Fruit fly (Drosophila melanogaster) whole organism, embryonic: ENCODE measurements around the gene Ccp84Ac.

ENCODE experiments used
- ATbp ChIP-seq: fragments of 200-800 bp; sonication (Bioruptor generic); optimal IDR thresholded peaks from 2 replicates; lab custom pipeline; 2017; ENCODE audit warnings: missing biosample characterization, mild to moderate bottlenecking, missing genetic modification characterization, missing genetic modification reagents
- Aef1 ChIP-seq: fragments of 200-800 bp; sonication (Bioruptor generic); IDR thresholded peaks from 3 replicates; pipeline ENCODE4 v1.3.6; 2022; ENCODE audit warnings: missing biosample characterization, missing genetic modification characterization
- Asciz ChIP-seq: fragments of 200-800 bp; sonication (Bioruptor generic); optimal IDR thresholded peaks from 2 replicates; lab custom pipeline; 2017; ENCODE audit warnings: missing biosample characterization, mild to moderate bottlenecking, missing genetic modification characterization, missing genetic modification reagents
- Bdp1 ChIP-seq: fragments of 200-800 bp; sonication (Bioruptor generic); optimal IDR thresholded peaks from 3 replicates; lab custom pipeline; 2016; ENCODE audit warnings: missing biosample characterization, missing genetic modification characterization
- CG10431 ChIP-seq: fragments of 200-800 bp; sonication (Bioruptor generic); optimal IDR thresholded peaks from 3 replicates; lab custom pipeline; 2018; ENCODE audit warnings: missing biosample characterization, mild to moderate bottlenecking, missing genetic modification characterization
- CG10543 ChIP-seq: fragments of 200-800 bp; sonication (Bioruptor generic); optimal IDR thresholded peaks from 3 replicates; lab custom pipeline; 2017; ENCODE audit warnings: missing biosample characterization, mild to moderate bottlenecking, missing genetic modification characterization, moderate library complexity
- CG11093 ChIP-seq: fragments of 200-800 bp; sonication (Bioruptor generic); IDR thresholded peaks from 3 replicates; pipeline ENCODE4 v1.3.6; 2022; ENCODE audit warnings: missing biosample characterization, missing genetic modification characterization
- CG11398 ChIP-seq: fragments of 200-800 bp; sonication (Bioruptor generic); optimal IDR thresholded peaks from 2 replicates; lab custom pipeline; 2016; ENCODE audit warnings: missing biosample characterization, missing genetic modification characterization
- CG11504 ChIP-seq: fragments of 200-800 bp; sonication (Bioruptor generic); optimal IDR thresholded peaks from 3 replicates; lab custom pipeline; 2019; ENCODE audit warnings: missing biosample characterization, mild to moderate bottlenecking, missing genetic modification characterization, moderate library complexity
- CG13424 ChIP-seq: fragments of 200-800 bp; sonication (Bioruptor generic); optimal IDR thresholded peaks from 2 replicates; lab custom pipeline; 2019; ENCODE audit warnings: missing biosample characterization, mild to moderate bottlenecking, missing genetic modification characterization, moderate library complexity
- CG13775 ChIP-seq: fragments of 200-800 bp; sonication (Bioruptor generic); optimal IDR thresholded peaks from 3 replicates; lab custom pipeline; 2017; ENCODE audit warnings: missing biosample characterization, mild to moderate bottlenecking, missing genetic modification characterization
- CG1602 ChIP-seq: fragments of 200-800 bp; sonication (Bioruptor generic); optimal IDR thresholded peaks from 3 replicates; lab custom pipeline; 2016; ENCODE audit warnings: missing biosample characterization, missing genetic modification characterization
- CG18011 ChIP-seq: fragments of 200-800 bp; sonication (Bioruptor generic); optimal IDR thresholded peaks from 2 replicates; lab custom pipeline; 2017; ENCODE audit warnings: missing biosample characterization, missing genetic modification characterization, mild to moderate bottlenecking, moderate library complexity, missing genotype
- CG18262 ChIP-seq: fragments of 200-800 bp; optimal IDR thresholded peaks from 3 replicates; lab custom pipeline; 2019; ENCODE audit warnings: missing biosample characterization, mild to moderate bottlenecking, missing genetic modification characterization, moderate library complexity
- CG2678 ChIP-seq: fragments of 200-800 bp; sonication (Bioruptor generic); optimal IDR thresholded peaks from 3 replicates; lab custom pipeline; 2019; ENCODE audit warnings: missing biosample characterization, mild to moderate bottlenecking, missing genetic modification characterization, moderate library complexity
- CG31365 ChIP-seq: fragments of 200-800 bp; sonication (Bioruptor generic); optimal IDR thresholded peaks from 2 replicates; lab custom pipeline; 2018; ENCODE audit warnings: missing biosample characterization, mild to moderate bottlenecking, missing genetic modification characterization
- CG42726 ChIP-seq: fragments of 200-800 bp; sonication (Bioruptor generic); IDR thresholded peaks from 2 replicates; pipeline ENCODE4 v1.3.6; 2022; ENCODE audit warnings: missing biosample characterization, missing genetic modification characterization; ENCODE audit not compliant: partially characterized antibody
- CG4854 ChIP-seq: fragments of 200-800 bp; sonication (Bioruptor generic); optimal IDR thresholded peaks from 2 replicates; lab custom pipeline; 2016; ENCODE audit warnings: missing biosample characterization, missing genetic modification characterization, inconsistent platforms
- CG6683 ChIP-seq: fragments of 200-800 bp; sonication (Bioruptor generic); optimal IDR thresholded peaks from 2 replicates; lab custom pipeline; 2017; ENCODE audit warnings: missing biosample characterization, mild to moderate bottlenecking, missing genetic modification characterization, missing genetic modification reagents
- CG6854 ChIP-seq: fragments of 200-800 bp; sonication (Bioruptor generic); optimal IDR thresholded peaks from 3 replicates; lab custom pipeline; 2017; ENCODE audit warnings: missing biosample characterization, mild to moderate bottlenecking, missing genetic modification characterization
- CG7987 ChIP-seq: fragments of 200-800 bp; sonication (Bioruptor generic); optimal IDR thresholded peaks from 2 replicates; lab custom pipeline; 2018; ENCODE audit warnings: missing biosample characterization, mild to moderate bottlenecking, missing genetic modification characterization, moderate library complexity
- CG8765 ChIP-seq: fragments of 200-800 bp; sonication (Bioruptor generic); IDR thresholded peaks from 2 replicates; pipeline ENCODE4 v1.3.6; 2022; ENCODE audit warnings: missing biosample characterization, missing genetic modification characterization
- CTCF ChIP-seq: fragments of 200-800 bp; sonication (Bioruptor generic); optimal IDR thresholded peaks from 2 replicates; lab custom pipeline; 2017; ENCODE audit warnings: missing biosample characterization, mild to moderate bottlenecking, missing genetic modification characterization, moderate library complexity
- Chrac-16 ChIP-seq: fragments of 200-800 bp; sonication (Bioruptor generic); optimal IDR thresholded peaks from 3 replicates; lab custom pipeline; 2016; ENCODE audit warnings: missing biosample characterization, missing genetic modification characterization
- CkIIα-i1 ChIP-seq: fragments of 200-800 bp; sonication (Bioruptor generic); IDR thresholded peaks from 2 replicates; pipeline ENCODE4 v1.3.6; 2022; ENCODE audit warnings: missing biosample characterization, missing genetic modification characterization
- CoRest ChIP-seq: fragments of 200-800 bp; sonication (Bioruptor generic); optimal IDR thresholded peaks from 3 replicates; lab custom pipeline; 2018; ENCODE audit warnings: missing biosample characterization, mild to moderate bottlenecking, missing genetic modification characterization, moderate library complexity
- CrebB ChIP-seq: fragments of 200-800 bp; sonication (Bioruptor generic); optimal IDR thresholded peaks from 3 replicates; lab custom pipeline; 2018; ENCODE audit warnings: missing biosample characterization, mild to moderate bottlenecking, missing genetic modification characterization
- Fer2 ChIP-seq: fragments of 200-800 bp; sonication (Bioruptor generic); optimal IDR thresholded peaks from 2 replicates; lab custom pipeline; 2018; ENCODE audit warnings: missing biosample characterization, mild to moderate bottlenecking, missing genetic modification characterization, moderate library complexity
- Mrtf ChIP-seq: fragments of 200-800 bp; sonication (Bioruptor generic); IDR thresholded peaks from 3 replicates; pipeline ENCODE4 v1.3.6; 2022; ENCODE audit warnings: missing biosample characterization, missing genetic modification characterization
- NfI ChIP-seq: fragments of 200-800 bp; sonication (Bioruptor generic); optimal IDR thresholded peaks from 3 replicates; lab custom pipeline; 2018; ENCODE audit warnings: missing biosample characterization, mild to moderate bottlenecking, missing genetic modification characterization, moderate library complexity
- Oaz ChIP-seq: fragments of 200-800 bp; sonication (Bioruptor generic); IDR thresholded peaks from 2 replicates; pipeline ENCODE4 v1.3.6; 2022; ENCODE audit warnings: missing biosample characterization, missing genetic modification characterization
- Ptx1 ChIP-seq: fragments of 200-800 bp; sonication (Bioruptor generic); IDR thresholded peaks from 2 replicates; pipeline ENCODE4 v1.3.6; 2022; ENCODE audit warnings: missing biosample characterization, missing genetic modification characterization
- Stat92E ChIP-seq, 3 experiments: fragments of >200 bp in 2 of 3; fragments of 200-800 bp in 1 of 3; sonication (Bioruptor generic) in 1 of 3; optimal IDR thresholded peaks; 2 replicates each; lab custom pipeline; 2017 to 2019; ENCODE audit warnings: missing biosample characterization in 3 of 3, missing genetic modification characterization in 3 of 3, mild to moderate bottlenecking in 1 of 3, moderate library complexity in 1 of 3
- Taf1 ChIP-seq: fragments of 200-800 bp; sonication (Bioruptor generic); IDR thresholded peaks from 2 replicates; pipeline ENCODE4 v1.3.6; 2022; ENCODE audit warnings: missing biosample characterization, missing genetic modification characterization
- Trl ChIP-seq, 3 experiments: fragments of >200 bp in 2 of 3; fragments of 200-800 bp in 1 of 3; sonication (Bioruptor generic) in 1 of 3; optimal IDR thresholded peaks; 2 replicates in 1 of 3; 3 replicates in 2 of 3; lab custom pipeline; 2016 to 2017; ENCODE audit warnings: missing biosample characterization in 1 of 3, missing genetic modification characterization in 1 of 3
- YL-1 ChIP-seq: fragments of 200-800 bp; sonication (Bioruptor generic); optimal IDR thresholded peaks from 3 replicates; lab custom pipeline; 2017; ENCODE audit warnings: missing biosample characterization, mild to moderate bottlenecking, missing genetic modification characterization
- ash1 ChIP-seq: fragments of 200-800 bp; sonication (Bioruptor generic); optimal IDR thresholded peaks from 2 replicates; lab custom pipeline; 2018; ENCODE audit warnings: missing biosample characterization, mild to moderate bottlenecking, missing genetic modification characterization
- chn ChIP-seq: fragments of 200-800 bp; sonication (Bioruptor generic); optimal IDR thresholded peaks from 2 replicates; lab custom pipeline; 2016; ENCODE audit warnings: missing biosample characterization, missing genetic modification characterization
- dysf ChIP-seq: fragments of 200-800 bp; sonication (Bioruptor generic); IDR thresholded peaks from 3 replicates; pipeline ENCODE4 v1.3.6; 2022; ENCODE audit warnings: missing biosample characterization, missing genetic modification characterization
- ftz-f1 ChIP-seq: fragments of 200-800 bp; sonication (Bioruptor generic); optimal IDR thresholded peaks from 2 replicates; lab custom pipeline; 2016; ENCODE audit warnings: missing biosample characterization, missing genetic modification characterization
- gcm ChIP-seq: fragments of 200-800 bp; sonication (Bioruptor generic); optimal IDR thresholded peaks from 2 replicates; lab custom pipeline; 2019; ENCODE audit warnings: missing biosample characterization, mild to moderate bottlenecking, missing genetic modification characterization, moderate library complexity
- gem ChIP-seq: fragments of 200-800 bp; sonication (Bioruptor generic); optimal IDR thresholded peaks from 2 replicates; lab custom pipeline; 2019; ENCODE audit warnings: missing biosample characterization, mild to moderate bottlenecking, missing genetic modification characterization, moderate library complexity
- grau ChIP-seq: fragments of 200-800 bp; optimal IDR thresholded peaks from 3 replicates; lab custom pipeline; 2019; ENCODE audit warnings: missing biosample characterization, mild to moderate bottlenecking, missing genetic modification characterization, moderate library complexity
- her ChIP-seq: fragments of 200-800 bp; sonication (Bioruptor generic); optimal IDR thresholded peaks from 2 replicates; lab custom pipeline; 2016; ENCODE audit warnings: missing biosample characterization, missing genetic modification characterization
- otp ChIP-seq: fragments of 200-800 bp; sonication (Bioruptor generic); IDR thresholded peaks from 3 replicates; pipeline ENCODE4, ENCODE4 v1.3.6; 2022; ENCODE audit warnings: missing biosample characterization, missing genetic modification characterization
- peb ChIP-seq: fragments of 200-800 bp; sonication (Bioruptor generic); IDR thresholded peaks from 2 replicates; pipeline ENCODE4 v1.3.6; 2022; ENCODE audit warnings: missing biosample characterization, missing genetic modification characterization
- pita ChIP-seq: fragments of 200-800 bp; sonication (Bioruptor generic); optimal IDR thresholded peaks from 2 replicates; lab custom pipeline; 2017; ENCODE audit warnings: missing biosample characterization, mild to moderate bottlenecking, missing genetic modification characterization
- salm ChIP-seq: fragments of 200-800 bp; sonication (Bioruptor generic); optimal IDR thresholded peaks from 2 replicates; lab custom pipeline; 2018; ENCODE audit warnings: missing biosample characterization, mild to moderate bottlenecking, missing genetic modification characterization
- unc-4 ChIP-seq: fragments of 200-800 bp; sonication (Bioruptor generic); IDR thresholded peaks from 2 replicates; pipeline ENCODE4 v1.3.6; 2022; ENCODE audit warnings: missing biosample characterization, missing genetic modification characterization; ENCODE audit not compliant: partially characterized antibody
- usp ChIP-seq: fragments of >200 bp; optimal IDR thresholded peaks from 2 replicates; lab custom pipeline; 2017; ENCODE audit warnings: missing biosample characterization, missing genetic modification characterization
- wor ChIP-seq: fragments of 200-800 bp; sonication (Bioruptor generic); IDR thresholded peaks from 2 replicates; pipeline ENCODE4 v1.3.6; 2022; ENCODE audit warnings: missing biosample characterization, missing genetic modification characterization

Gene Ccp84Ac

DNA sequence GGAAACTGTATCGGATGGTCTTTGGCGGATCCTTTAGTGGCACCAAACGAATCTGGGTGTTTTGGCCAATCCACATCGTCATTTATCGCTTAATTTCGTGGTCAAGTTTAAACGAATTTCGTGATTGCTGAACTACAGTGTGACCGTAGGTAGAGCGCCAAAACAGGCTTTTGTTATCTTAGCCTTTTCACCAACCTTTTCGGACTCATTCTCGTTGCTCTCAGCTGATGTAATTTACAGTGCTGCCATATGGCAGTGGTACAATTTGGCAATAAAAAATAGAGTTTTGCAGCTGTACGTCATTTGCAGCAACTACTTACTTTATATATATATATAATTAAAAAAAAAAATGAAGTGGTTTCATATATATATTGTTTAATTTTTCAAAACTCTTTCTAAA lies 36.1 kb downstream of the Ccp84Ac start, which contains the start of gene agt (continued):
- TF ChIP-seq Aef1 (GFP tag; lab: Robert Waterston, UW) (no peak), CG42726 (0 out of 2 replicates have a peak, but pooled peaks have one; percentile 28), ATbp (GFP tag; lab: Kevin White, UChicago) (no peak), CoRest (peak; percentile 52), Chrac-16 (GFP tag; lab: Kevin White, UChicago) (no peak), unc-4 (0 out of 2 replicates have a peak, but pooled peaks have one; percentile 15), CkIIα-i1 (GFP tag; lab: Robert Waterston, UW) (no peak), CrebB (tag; lab: Kevin White, UChicago) (no peak), CG8765 (no peak), gcm (GFP tag; lab: Kevin White, UChicago) (no peak), Oaz (GFP tag; lab: Robert Waterston, UW) (no peak), ftz-f1 (GFP tag; lab: Kevin White, UChicago) (no peak), Asciz (GFP tag; lab: Kevin White, UChicago) (no peak), CG10543 (GFP tag; lab: Kevin White, UChicago) (no peak), Taf1 (GFP tag; lab: Robert Waterston, UW) (no peak), pita (GFP tag; lab: Kevin White, UChicago) (peak; percentile 79), NfI (GFP tag; lab: Kevin White, UChicago) (no peak), dysf (no peak), Bdp1 (GFP tag; lab: Kevin White, UChicago) (no peak), CG10431 (GFP tag; lab: Kevin White, UChicago) (no peak), peb (GFP tag; lab: Robert Waterston, UW) (no peak), CG13775 (GFP tag; lab: Kevin White, UChicago) (no peak), CG11504 (tag; lab: Kevin White, UChicago) (peak; percentile 39), Mrtf (GFP tag; lab: Robert Waterston, UW) (no peak), Fer2 (no peak), chn (GFP tag; lab: Kevin White, UChicago) (no peak), CG11093 (no peak), CG18262 (tag; lab: Kevin White, UChicago) (no peak), CG11398 (GFP tag; lab: Kevin White, UChicago) (no peak), usp (GFP tag; lab: Kevin White, UChicago) (no peak), Stat92E (GFP tag; optimal IDR thresholded peaks at IDR 0.05; lab: Kevin White, UChicago) (no peak), gem (tag; lab: Kevin White, UChicago) (no peak), her (GFP tag; lab: Kevin White, UChicago) (peak; percentile 61), wor (GFP tag; lab: Robert Waterston, UW) (no peak), YL-1 (GFP tag; lab: Kevin White, UChicago) (peak; percentile 66), CG6854 (GFP tag; lab: Kevin White, UChicago) (no peak), CTCF (peak; percentile 71), CG31365 (tag; lab: Kevin White, UChicago) (no peak), CG1602 (GFP tag; lab: Kevin White, UChicago) (no peak), CG13424 (tag; lab: Kevin White, UChicago) (peak; percentile 0), CG18011 (GFP tag; lab: Kevin White, UChicago) (peak; percentile 26), CG6683 (GFP tag; lab: Kevin White, UChicago) (no peak), CG7987 (GFP tag; lab: Kevin White, UChicago) (no peak), salm (no peak), grau (tag; lab: Kevin White, UChicago) (peak; percentile 16), CG2678 (tag; lab: Kevin White, UChicago) (no peak), Ptx1 (GFP tag; lab: Robert Waterston, UW) (no peak), CG4854 (GFP tag; lab: Kevin White, UChicago) (no peak), ash1 (GFP tag; lab: Kevin White, UChicago) (no peak), Trl (optimal IDR thresholded peaks at IDR 0.05; lab: Kevin White, UChicago) (no peak), Trl (GFP tag; optimal IDR thresholded peaks at IDR 0.05; lab: Kevin White, UChicago) (no peak), otp (GFP tag; lab: Robert Waterston, UW) (no peak)
